Fruit fly (Drosophila melanogaster) S2 (cell line): Measurements from ENCODE around the gene Serinc.

Source experiments
- CG8478 ChIP-seq: fragments of >200 bp; optimal IDR thresholded peaks from 2 replicates; lab custom pipeline; 2018
- CTCF ChIP-seq, 2 experiments: fragments of >200 bp; optimal IDR thresholded peaks; 2 replicates each; lab custom pipeline; 2018

- TF ChIP-seq CTCF (optimal IDR thresholded peaks at IDR 0.05; lab: Kevin White, UChicago) (peak in 1 of 2 experiments; percentile 60), CG8478 (lab: Kevin White, UChicago) (no peak)
Observed at dm6 chr3L:16411566-16411965, 956 bp upstream of the Serinc start, which contains the start of gene fax.
